Fruit fly (Drosophila melanogaster): ENCODE data around the gene Cyp6d5.

Gene Cyp6d5

dm6 chr3R:14008854-14009253 is 20.2 kb upstream of the Cyp6d5 start (continued):
- TF ChIP-seq CG15601 (tag; optimal IDR thresholded peaks at IDR 0.05) (no peak), CG17912 (GFP tag; optimal IDR thresholded peaks at IDR 0.05) (no peak), ranshi (GFP tag; IDR thresholded peaks at IDR 0.05) (no peak), H15 (GFP tag; IDR thresholded peaks at IDR 0.05) (0 out of 3 replicates have a peak, but pooled peaks have one; percentile 51), CG6765 (GFP tag; optimal IDR thresholded peaks at IDR 0.05) (no peak), twi (tag; optimal IDR thresholded peaks at IDR 0.05) (no peak), CG7963 (GFP tag; IDR thresholded peaks at IDR 0.05; ENCODE audit: partially characterized antibody) (no peak), gsb-n (tag; optimal IDR thresholded peaks at IDR 0.05) (peak; percentile 3), Trl (optimal IDR thresholded peaks at IDR 0.05) (no peak), Trl (GFP tag; optimal IDR thresholded peaks at IDR 0.05) (no peak), toy (GFP tag; IDR thresholded peaks at IDR 0.05) (no peak), D19A (tag; optimal IDR thresholded peaks at IDR 0.05) (peak; percentile 49), CG3281 (GFP tag; optimal IDR thresholded peaks at IDR 0.05) (no peak), CG1792 (GFP tag; optimal IDR thresholded peaks at IDR 0.05) (no peak), Vsx1 (GFP tag; optimal IDR thresholded peaks at IDR 0.05) (no peak), dysf (GFP tag; IDR thresholded peaks at IDR 0.05) (peak; percentile 52; the same call in 2 of the 3 replicates), sd (tag; optimal IDR thresholded peaks at IDR 0.05) (no peak), Spps (tag; optimal IDR thresholded peaks at IDR 0.05) (peak; percentile 45), cas (GFP tag; IDR thresholded peaks at IDR 0.05) (no peak), ara (GFP tag; IDR thresholded peaks at IDR 0.05) (no peak), nau (GFP tag; optimal IDR thresholded peaks at IDR 0.05) (peak; percentile 22), CG17385 (GFP tag; optimal IDR thresholded peaks at IDR 0.05) (no peak), Eip74EF (GFP tag; optimal IDR thresholded peaks at IDR 0.05) (no peak), Oaz (GFP tag; IDR thresholded peaks at IDR 0.05) (no peak), gce (GFP tag; IDR thresholded peaks at IDR 0.05) (no peak), Mad (GFP tag; optimal IDR thresholded peaks at IDR 0.05) (no peak), CG1603 (tag; optimal IDR thresholded peaks at IDR 0.05) (peak; percentile 70), CG10462 (GFP tag; optimal IDR thresholded peaks at IDR 0.05) (no peak), CkIIα-i1 (GFP tag; IDR thresholded peaks at IDR 0.05) (no peak), CG12299 (tag; optimal IDR thresholded peaks at IDR 0.05) (no peak), HLH54F (GFP tag; optimal IDR thresholded peaks at IDR 0.05) (no peak), fu2 (GFP tag; optimal IDR thresholded peaks at IDR 0.05) (no peak), CG30431 (GFP tag; optimal IDR thresholded peaks at IDR 0.05) (peak; percentile 19), bigmax (GFP tag; optimal IDR thresholded peaks at IDR 0.05) (no peak), CG1602 (GFP tag; optimal IDR thresholded peaks at IDR 0.05) (peak; percentile 3), zen (tag; optimal IDR thresholded peaks at IDR 0.05) (peak; percentile 52), CG18764 (GFP tag; optimal IDR thresholded peaks at IDR 0.05) (peak; percentile 18), CG11247 (GFP tag; IDR thresholded peaks at IDR 0.05) (no peak), pum (GFP tag; optimal IDR thresholded peaks at IDR 0.05) (peak; percentile 27), klu (GFP tag; IDR thresholded peaks at IDR 0.05) (no peak), CG5953 (GFP tag; IDR thresholded peaks at IDR 0.05) (no peak), lbe (GFP tag; optimal IDR thresholded peaks at IDR 0.05) (no peak), CG5245 (GFP tag; optimal IDR thresholded peaks at IDR 0.05) (peak; percentile 57), HmgZ (tag; optimal IDR thresholded peaks at IDR 0.05) (no peak), Tbp (GFP tag; optimal IDR thresholded peaks at IDR 0.05) (no peak), CG11398 (GFP tag; optimal IDR thresholded peaks at IDR 0.05) (no peak), chm (GFP tag; IDR thresholded peaks at IDR 0.05) (no peak), HHEX (GFP tag; optimal IDR thresholded peaks at IDR 0.05) (no peak), Ets97D (GFP tag; optimal IDR thresholded peaks at IDR 0.05) (no peak), CG33213 (GFP tag; optimal IDR thresholded peaks at IDR 0.05) (peak; percentile 8), hth (optimal IDR thresholded peaks at IDR 0.05) (no peak), CG4730 (GFP tag; IDR thresholded peaks at IDR 0.05) (no peak), run (tag; optimal IDR thresholded peaks at IDR 0.05) (no peak)

Measured in whole organism, embryonic.